Fruit fly (Drosophila melanogaster) whole organism, embryonic: ENCODE measurements around the gene foi.

Experiments
- Adf1 ChIP-seq: fragments of 200-800 bp; sonication (Bioruptor generic); IDR thresholded peaks from 2 replicates; pipeline ENCODE4 v1.3.6; 2022; ENCODE audit warnings: missing biosample characterization, missing genetic modification characterization
- Aef1 ChIP-seq: fragments of 200-800 bp; sonication (Bioruptor generic); IDR thresholded peaks from 3 replicates; pipeline ENCODE4 v1.3.6; 2022; ENCODE audit warnings: missing biosample characterization, missing genetic modification characterization
- Awh ChIP-seq: fragments of 200-800 bp; sonication (Bioruptor generic); IDR thresholded peaks from 2 replicates; pipeline ENCODE4, ENCODE4 v1.3.6; 2022; ENCODE audit warnings: missing biosample characterization, missing genetic modification characterization
- CG10366 ChIP-seq: fragments of 200-800 bp; sonication (Bioruptor generic); IDR thresholded peaks from 2 replicates; pipeline ENCODE4 v1.3.6; 2022; ENCODE audit warnings: missing biosample characterization, missing genetic modification characterization
- CG10979 ChIP-seq: fragments of 200-800 bp; sonication (Bioruptor generic); optimal IDR thresholded peaks from 2 replicates; lab custom pipeline; 2018; ENCODE audit warnings: missing biosample characterization, mild to moderate bottlenecking, missing genetic modification characterization, moderate library complexity
- CG1233 ChIP-seq: fragments of 200-800 bp; sonication (Bioruptor generic); optimal IDR thresholded peaks from 4 replicates; lab custom pipeline; 2018; ENCODE audit warnings: missing biosample characterization, mild to moderate bottlenecking, missing genetic modification characterization
- CG13287 ChIP-seq: fragments of 200-800 bp; sonication (Bioruptor generic); IDR thresholded peaks from 2 replicates; pipeline ENCODE4 v1.3.6; 2022; ENCODE audit warnings: missing biosample characterization, missing genetic modification characterization; ENCODE audit not compliant: partially characterized antibody
- CG13424 ChIP-seq: fragments of 200-800 bp; sonication (Bioruptor generic); optimal IDR thresholded peaks from 2 replicates; lab custom pipeline; 2019; ENCODE audit warnings: missing biosample characterization, mild to moderate bottlenecking, missing genetic modification characterization, moderate library complexity
- CG13624 ChIP-seq: fragments of 200-800 bp; sonication (Bioruptor generic); optimal IDR thresholded peaks from 2 replicates; lab custom pipeline; 2016; ENCODE audit warnings: missing biosample characterization, missing genetic modification characterization
- CG14441 ChIP-seq: fragments of 200-800 bp; sonication (Bioruptor generic); IDR thresholded peaks from 2 replicates; pipeline ENCODE4 v1.3.6; 2022; ENCODE audit warnings: missing biosample characterization, missing genetic modification characterization
- CG14710 ChIP-seq: fragments of 200-800 bp; sonication (Bioruptor generic); optimal IDR thresholded peaks from 3 replicates; lab custom pipeline; 2019; ENCODE audit warnings: missing biosample characterization, mild to moderate bottlenecking, missing genetic modification characterization, moderate library complexity
- CG1529 ChIP-seq: fragments of 200-800 bp; sonication (Bioruptor generic); optimal IDR thresholded peaks from 3 replicates; lab custom pipeline; 2018; ENCODE audit warnings: missing biosample characterization, missing genetic modification characterization
- CG17829 ChIP-seq: fragments of 200-800 bp; optimal IDR thresholded peaks from 2 replicates; lab custom pipeline; 2019; ENCODE audit warnings: missing biosample characterization, mild to moderate bottlenecking, missing genetic modification characterization, moderate library complexity
- CG1792 ChIP-seq: fragments of 200-800 bp; sonication (Bioruptor generic); optimal IDR thresholded peaks from 2 replicates; lab custom pipeline; 2016; ENCODE audit warnings: missing biosample characterization, missing genetic modification characterization
- CG2129 ChIP-seq: fragments of 200-800 bp; sonication (Bioruptor generic); IDR thresholded peaks from 2 replicates; pipeline ENCODE4 v1.3.6; 2022; ENCODE audit warnings: missing biosample characterization, missing genetic modification characterization; ENCODE audit not compliant: partially characterized antibody
- CG2199 ChIP-seq: fragments of 200-800 bp; sonication (Bioruptor generic); IDR thresholded peaks from 3 replicates; pipeline ENCODE4 v1.3.6; 2022; ENCODE audit warnings: missing biosample characterization, missing genetic modification characterization
- CG31224 ChIP-seq: fragments of 200-800 bp; sonication (Bioruptor generic); IDR thresholded peaks from 2 replicates; pipeline ENCODE4 v1.3.6; 2022; ENCODE audit warnings: missing biosample characterization, missing genetic modification characterization
- CG7372 ChIP-seq: fragments of 200-800 bp; sonication (Bioruptor generic); IDR thresholded peaks from 2 replicates; pipeline ENCODE4 v1.3.6; 2022; ENCODE audit warnings: missing biosample characterization, missing genetic modification characterization
- CG7839 ChIP-seq: fragments of 200-800 bp; sonication (Bioruptor generic); optimal IDR thresholded peaks from 3 replicates; lab custom pipeline; 2018; ENCODE audit warnings: missing biosample characterization, mild to moderate bottlenecking, missing genetic modification characterization, moderate library complexity
- CG8359 ChIP-seq: fragments of 200-800 bp; sonication (Bioruptor generic); optimal IDR thresholded peaks from 2 replicates; lab custom pipeline; 2017; ENCODE audit warnings: missing biosample characterization, mild to moderate bottlenecking, missing genetic modification characterization, borderline replicate concordance
- CG9437 ChIP-seq: fragments of 200-800 bp; sonication (Bioruptor generic); optimal IDR thresholded peaks from 2 replicates; lab custom pipeline; 2018; ENCODE audit warnings: missing biosample characterization, mild to moderate bottlenecking, missing genetic modification characterization
- CG9876 ChIP-seq: fragments of 200-800 bp; sonication (Bioruptor generic); optimal IDR thresholded peaks from 2 replicates; lab custom pipeline; 2016; ENCODE audit warnings: missing biosample characterization, missing genetic modification characterization
- CTCF ChIP-seq: fragments of 200-800 bp; sonication (Bioruptor generic); optimal IDR thresholded peaks from 2 replicates; lab custom pipeline; 2017; ENCODE audit warnings: missing biosample characterization, mild to moderate bottlenecking, missing genetic modification characterization, moderate library complexity
- D ChIP-seq, 2 experiments: fragments of 200-800 bp in 1 of 2; fragments of >200 bp in 1 of 2; sonication (Bioruptor generic) in 1 of 2; optimal IDR thresholded peaks; 2 replicates in 1 of 2; 3 replicates in 1 of 2; lab custom pipeline; 2017; ENCODE audit warnings: mild to moderate bottlenecking in 1 of 2, missing biosample characterization in 1 of 2, missing genetic modification characterization in 1 of 2, missing genetic modification reagents in 1 of 2
- Dbx ChIP-seq: fragments of 200-800 bp; sonication (Bioruptor generic); IDR thresholded peaks from 3 replicates; pipeline ENCODE4 v1.3.6; 2022; ENCODE audit warnings: missing biosample characterization, missing genetic modification characterization
- Gug ChIP-seq: fragments of 200-800 bp; sonication (Bioruptor generic); IDR thresholded peaks from 4 replicates; pipeline ENCODE4 v1.3.6; 2022; ENCODE audit warnings: missing biosample characterization, missing genetic modification characterization
- H15 ChIP-seq: fragments of 200-800 bp; sonication (Bioruptor generic); IDR thresholded peaks from 3 replicates; pipeline ENCODE4 v1.3.6; 2022; ENCODE audit warnings: missing biosample characterization, missing genetic modification characterization
- HLH3B ChIP-seq: fragments of 200-800 bp; sonication (Bioruptor generic); IDR thresholded peaks from 2 replicates; pipeline ENCODE4 v1.3.6; 2022; ENCODE audit warnings: missing biosample characterization, missing genetic modification characterization
- NfI ChIP-seq: fragments of 200-800 bp; sonication (Bioruptor generic); optimal IDR thresholded peaks from 3 replicates; lab custom pipeline; 2018; ENCODE audit warnings: missing biosample characterization, mild to moderate bottlenecking, missing genetic modification characterization, moderate library complexity
- Sin3A ChIP-seq: fragments of >200 bp; optimal IDR thresholded peaks from 2 replicates; lab custom pipeline; 2018
- ab ChIP-seq: fragments of 200-800 bp; sonication (Bioruptor generic); optimal IDR thresholded peaks from 2 replicates; lab custom pipeline; 2016; ENCODE audit warnings: missing biosample characterization, missing genetic modification characterization
- abd-A ChIP-seq: fragments of 200-800 bp; sonication (Bioruptor generic); optimal IDR thresholded peaks from 3 replicates; lab custom pipeline; 2019; ENCODE audit warnings: missing biosample characterization, mild to moderate bottlenecking, missing genetic modification characterization, moderate library complexity
- caup ChIP-seq: fragments of 200-800 bp; sonication (Bioruptor generic); optimal IDR thresholded peaks from 3 replicates; lab custom pipeline; 2017; ENCODE audit warnings: missing biosample characterization, mild to moderate bottlenecking, missing genetic modification characterization, moderate library complexity; ENCODE audit not compliant: severe bottlenecking
- chif ChIP-seq, 2 experiments: fragments of 200-800 bp; sonication (Bioruptor generic); optimal IDR thresholded peaks; 3 replicates each; lab custom pipeline; 2016; ENCODE audit warnings: missing biosample characterization in 2 of 2, missing genetic modification characterization in 2 of 2
- cwo ChIP-seq: fragments of 200-800 bp; sonication (Bioruptor generic); optimal IDR thresholded peaks from 3 replicates; lab custom pipeline; 2017; ENCODE audit warnings: missing biosample characterization, missing genetic modification characterization, mild to moderate bottlenecking, moderate library complexity, missing genetic modification reagents
- emc ChIP-seq: fragments of 200-800 bp; sonication (Bioruptor generic); optimal IDR thresholded peaks from 2 replicates; lab custom pipeline; 2016; ENCODE audit warnings: missing biosample characterization, missing genetic modification characterization
- esg ChIP-seq: fragments of 200-800 bp; sonication (Bioruptor generic); conservative IDR thresholded peaks from 2 replicates; pipeline ENCODE4 v1.3.6; 2022; ENCODE audit warnings: missing biosample characterization, missing genetic modification characterization
- fd96Cb ChIP-seq: fragments of 200-800 bp; sonication (Bioruptor generic); optimal IDR thresholded peaks from 2 replicates; lab custom pipeline; 2018; ENCODE audit warnings: missing biosample characterization, mild to moderate bottlenecking, missing genetic modification characterization, moderate library complexity
- gro ChIP-seq: fragments of 200-800 bp; sonication (Bioruptor generic); optimal IDR thresholded peaks from 2 replicates; lab custom pipeline; 2016; ENCODE audit warnings: missing biosample characterization, missing genetic modification characterization
- gsb ChIP-seq: fragments of 200-800 bp; sonication (Bioruptor generic); IDR thresholded peaks from 2 replicates; pipeline ENCODE4 v1.3.6; 2022; ENCODE audit warnings: missing biosample characterization, missing genetic modification characterization
- nom ChIP-seq: fragments of 200-800 bp; sonication (Bioruptor generic); optimal IDR thresholded peaks from 2 replicates; lab custom pipeline; 2017; ENCODE audit warnings: missing biosample characterization, missing genetic modification characterization, mild to moderate bottlenecking, moderate library complexity, missing genetic modification reagents
- org-1 ChIP-seq: fragments of 200-800 bp; sonication (Bioruptor generic); optimal IDR thresholded peaks from 2 replicates; lab custom pipeline; 2017; ENCODE audit warnings: missing biosample characterization, missing genetic modification characterization
- repo ChIP-seq: fragments of 200-800 bp; sonication (Bioruptor generic); optimal IDR thresholded peaks from 2 replicates; lab custom pipeline; 2016; ENCODE audit warnings: missing biosample characterization, missing genetic modification characterization
- schlank ChIP-seq: fragments of 200-800 bp; sonication (Bioruptor generic); optimal IDR thresholded peaks from 2 replicates; lab custom pipeline; 2018; ENCODE audit warnings: missing biosample characterization, mild to moderate bottlenecking, missing genetic modification characterization
- scrt ChIP-seq: fragments of 200-800 bp; sonication (Bioruptor generic); optimal IDR thresholded peaks from 2 replicates; lab custom pipeline; 2018; ENCODE audit warnings: missing biosample characterization, mild to moderate bottlenecking, missing genetic modification characterization, moderate library complexity
- slbo ChIP-seq: fragments of 200-800 bp; sonication (Bioruptor generic); IDR thresholded peaks from 2 replicates; pipeline ENCODE4 v1.3.6; 2022; ENCODE audit warnings: missing biosample characterization, missing genetic modification characterization
- sna ChIP-seq: fragments of 200-800 bp; sonication (Bioruptor generic); IDR thresholded peaks from 2 replicates; pipeline ENCODE4 v1.3.6; 2022; ENCODE audit warnings: missing biosample characterization, missing genetic modification characterization; ENCODE audit not compliant: partially characterized antibody
- stwl ChIP-seq: fragments of 200-800 bp; sonication (Bioruptor generic); optimal IDR thresholded peaks from 3 replicates; lab custom pipeline; 2018; ENCODE audit warnings: missing biosample characterization, mild to moderate bottlenecking, missing genetic modification characterization, moderate library complexity
- tap ChIP-seq: fragments of 200-800 bp; optimal IDR thresholded peaks from 3 replicates; lab custom pipeline; 2019; ENCODE audit warnings: missing biosample characterization, mild to moderate bottlenecking, missing genetic modification characterization, moderate library complexity
- tna ChIP-seq: fragments of 200-800 bp; sonication (Bioruptor generic); IDR thresholded peaks from 2 replicates; pipeline ENCODE4 v1.3.6; 2022; ENCODE audit warnings: missing biosample characterization, missing genetic modification characterization; ENCODE audit not compliant: partially characterized antibody
- ttk ChIP-seq: fragments of 200-800 bp; sonication (Bioruptor generic); IDR thresholded peaks from 2 replicates; pipeline ENCODE4 v2.1.2; 2022; ENCODE audit warnings: missing biosample characterization, missing genetic modification characterization
- zen2 ChIP-seq: fragments of 200-800 bp; sonication (Bioruptor generic); IDR thresholded peaks from 3 replicates; pipeline ENCODE4 v1.3.6; 2022; ENCODE audit warnings: missing biosample characterization, missing genetic modification characterization; ENCODE audit not compliant: partially characterized antibody

The foi gene

DNA sequence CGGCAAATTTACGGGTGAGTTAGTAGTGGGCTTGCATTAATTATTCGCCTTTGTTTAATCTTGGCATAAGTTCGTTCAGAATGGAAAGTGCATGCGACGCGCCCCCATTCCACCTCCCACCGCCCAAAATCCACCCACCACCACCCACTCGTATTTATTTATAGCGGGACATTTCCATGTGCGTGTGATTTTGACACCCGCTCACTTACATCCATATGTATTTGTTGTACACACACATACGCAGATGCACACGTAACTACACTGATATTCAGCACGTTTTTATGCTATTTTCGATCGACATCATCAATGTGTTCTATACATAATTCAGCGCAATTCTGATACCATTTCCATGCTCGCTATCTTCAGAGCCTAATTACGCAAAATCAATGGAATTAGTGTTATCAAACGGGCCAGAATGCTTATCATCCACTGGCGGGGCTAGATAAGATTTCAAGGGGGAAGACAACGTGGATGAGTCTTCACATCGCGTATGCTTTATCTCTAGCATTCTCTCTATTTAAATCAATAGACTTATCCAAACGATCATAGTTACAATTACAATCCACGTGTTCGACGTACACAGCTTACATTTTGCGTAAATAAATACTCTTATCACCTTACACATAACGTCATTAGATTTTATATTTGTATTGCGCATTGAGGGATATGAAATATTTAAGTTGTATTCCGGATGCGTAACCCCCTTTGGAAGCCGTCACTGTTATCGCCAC, 812 bp downstream of the foi start (continued):
- TF ChIP-seq CG10366 (GFP tag; lab: Robert Waterston, UW) (no peak), gsb (GFP tag; lab: Robert Waterston, UW) (no peak), CG17829 (no peak), CTCF (GFP tag; lab: Kevin White, UChicago) (no peak), CG1792 (no peak), chif (GFP tag; optimal IDR thresholded peaks at IDR 0.05; lab: Kevin White, UChicago) (no peak), Gug (GFP tag; lab: Robert Waterston, UW) (no peak), slbo (peak; percentile 28; the same call in 1 of the 2 replicates), CG13287 (GFP tag; lab: Robert Waterston, UW) (no peak), emc (GFP tag; lab: Kevin White, UChicago) (no peak), zen2 (no peak), CG31224 (GFP tag; lab: Robert Waterston, UW) (no peak), CG8359 (GFP tag; lab: Kevin White, UChicago) (peak; percentile 17), esg (GFP tag; lab: Robert Waterston, UW) (no peak), stwl (tag; lab: Kevin White, UChicago) (no peak), H15 (GFP tag; lab: Robert Waterston, UW) (no peak), HLH3B (0 out of 2 replicates have a peak, but pooled peaks have one; percentile 12), caup (GFP tag; lab: Kevin White, UChicago) (peak; percentile 22), D (optimal IDR thresholded peaks at IDR 0.05; lab: Kevin White, UChicago) (no peak), D (GFP tag; optimal IDR thresholded peaks at IDR 0.05; lab: Kevin White, UChicago) (no peak), Awh (no peak), CG10979 (no peak), sna (GFP tag; lab: Robert Waterston, UW) (no peak), CG9876 (no peak), ttk (no peak), ab (GFP tag; lab: Kevin White, UChicago) (no peak), CG14710 (no peak), schlank (tag; lab: Kevin White, UChicago) (no peak), CG2129 (GFP tag; lab: Robert Waterston, UW) (no peak), repo (peak; percentile 19), scrt (GFP tag; lab: Kevin White, UChicago) (peak; percentile 46), cwo (GFP tag; lab: Kevin White, UChicago) (peak; percentile 64), CG1233 (GFP tag; lab: Kevin White, UChicago) (peak; percentile 60), CG7839 (peak; percentile 42), org-1 (GFP tag; lab: Kevin White, UChicago) (peak; percentile 22), abd-A (no peak), Dbx (GFP tag; lab: Robert Waterston, UW) (no peak)

DNA sequence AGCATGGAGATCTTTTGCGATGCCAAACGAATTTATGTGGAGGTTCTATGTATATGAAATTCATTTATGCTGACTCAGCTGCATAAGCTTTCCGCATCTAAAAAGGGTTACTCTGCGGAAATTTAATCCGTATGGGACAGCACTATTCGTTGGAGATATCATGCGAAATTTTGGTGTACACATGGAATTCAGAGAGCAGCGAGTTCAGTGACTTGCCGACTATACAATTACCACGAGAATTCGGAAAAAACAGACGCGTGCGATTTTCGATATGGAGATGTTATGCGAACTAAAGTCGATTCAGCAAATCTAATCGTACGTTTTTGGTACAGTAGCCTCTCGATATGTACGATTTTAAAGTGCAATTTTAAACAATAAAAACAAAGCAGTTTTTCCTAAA, 2.8 kb downstream of the foi start:
- TF ChIP-seq CG7372 (GFP tag; lab: Robert Waterston, UW) (no peak), Sin3A (lab: Kevin White, UChicago) (no peak), tna (GFP tag; lab: Robert Waterston, UW) (peak; percentile 27; the same call in 1 of the 2 replicates), Aef1 (GFP tag; lab: Robert Waterston, UW) (no peak), tap (no peak), CG2199 (GFP tag; lab: Robert Waterston, UW) (peak; percentile 20; the same call in 1 of the 3 replicates), Adf1 (no peak), CG14441 (no peak), CG1529 (GFP tag; lab: Kevin White, UChicago) (peak; percentile 69), CG9437 (no peak), NfI (no peak), fd96Cb (no peak), gro (GFP tag; lab: Kevin White, UChicago) (no peak), CG13624 (no peak), CG13424 (tag; lab: Kevin White, UChicago) (no peak), nom (GFP tag; lab: Kevin White, UChicago) (no peak)
